Worm (Caenorhabditis elegans) whole organism, L4 larva: ENCODE data around the gene cyp-35A2.

Experiments
- F49E8.2 ChIP-seq: sonication (generic microtip); optimal IDR thresholded peaks from 2 replicates; lab custom pipeline; 2016; ENCODE audit warnings: missing compliant biosample characterization, mild to moderate bottlenecking, missing genetic modification characterization, borderline replicate concordance
- Y75B8A.6 ChIP-seq: fragments of 200-800 bp; sonication (Bioruptor generic); IDR thresholded peaks from 2 replicates; pipeline ENCODE4 v1.3.6; 2022; ENCODE audit warnings: missing genetic modification reagents, missing genetic modification characterization, missing compliant biosample characterization
- aha-1 ChIP-seq: fragments of 150-350 bp; peaks from one replicate; lab custom pipeline; 2014; ENCODE audit warnings: missing biosample characterization, missing genetic modification characterization
- aly-2 ChIP-seq: sonication (generic microtip); optimal IDR thresholded peaks from 2 replicates; lab custom pipeline; 2018; ENCODE audit warnings: missing biosample characterization, missing genetic modification characterization
- daf-12 ChIP-seq: fragments of 150-350 bp; optimal IDR thresholded peaks from 2 replicates; lab custom pipeline; 2014; ENCODE audit warnings: missing biosample characterization, missing genetic modification reagents, missing genetic modification characterization
- daf-16 ChIP-seq, 3 experiments: sonication (generic microtip); optimal IDR thresholded peaks; 2 replicates each; lab custom pipeline; 2016 to 2017; ENCODE audit warnings: missing genetic modification characterization in 3 of 3, missing genetic modification reagents in 3 of 3, mild to moderate bottlenecking in 2 of 3, missing compliant biosample characterization in 2 of 3, missing biosample characterization in 1 of 3, moderate library complexity in 1 of 3
- lin-29 ChIP-seq: fragments of 200-800 bp; sonication (Bioruptor generic); IDR thresholded peaks from 2 replicates; pipeline ENCODE4 v1.3.6; 2022; ENCODE audit warnings: missing genetic modification reagents, missing genetic modification characterization, missing compliant biosample characterization
- nhr-11 ChIP-seq: fragments of 150-350 bp; optimal IDR thresholded peaks from 2 replicates; lab custom pipeline; 2014; ENCODE audit warnings: missing biosample characterization, missing genetic modification characterization
- nhr-28 ChIP-seq: fragments of 150-350 bp; optimal IDR thresholded peaks from 2 replicates; lab custom pipeline; 2014; ENCODE audit warnings: missing biosample characterization, missing genetic modification characterization
- pha-4 ChIP-seq, 2 experiments: fragments of 150-350 bp in 1 of 2; fragments of 200-800 bp in 1 of 2; sonication (Bioruptor generic) in 1 of 2; IDR thresholded peaks in 1 of 2; optimal IDR thresholded peaks in 1 of 2; 2 replicates each; pipeline versions ENCODE4 v1.3.6 to Lab custom; 2014 to 2022; ENCODE audit warnings: missing genetic modification characterization in 2 of 2, missing genetic modification reagents in 2 of 2, missing biosample characterization in 1 of 2, missing compliant biosample characterization in 1 of 2
- zag-1 ChIP-seq: fragments of 150-350 bp; optimal IDR thresholded peaks from 2 replicates; lab custom pipeline; 2014; ENCODE audit warnings: missing biosample characterization, missing genetic modification characterization

- TF ChIP-seq Y75B8A.6 (GFP tag; lab: Robert Waterston, UW) (no peak), daf-16 (GFP tag; optimal IDR thresholded peaks at IDR 0.05; lab: Kevin White, UChicago) (no peak), daf-16 (tag; optimal IDR thresholded peaks at IDR 0.05; lab: Kevin White, UChicago) (no peak), aly-2 (tag; lab: Kevin White, UChicago) (no peak), pha-4 (GFP tag; IDR thresholded peaks at IDR 0.05; lab: Robert Waterston, UW) (no peak), pha-4 (tag; optimal IDR thresholded peaks at IDR 0.05; lab: Kevin White, UChicago) (no peak), zag-1 (tag; lab: Kevin White, UChicago) (no peak), nhr-28 (no peak), aha-1 (tag; lab: Kevin White, UChicago) (no peak), nhr-11 (no peak), F49E8.2 (no peak), lin-29 (GFP tag; lab: Robert Waterston, UW) (no peak), daf-12 (tag; lab: Kevin White, UChicago) (no peak)
Observed at ce11 chrV:7408520-7408919, 44.5 kb upstream of the cyp-35A2 start, which contains the start of gene srt-6.
